Fruit fly (Drosophila melanogaster) whole organism, embryonic: ENCODE results near the gene CG13921.

ENCODE experiments used
- Ada2b ChIP-seq: fragments of 200-800 bp; sonication (Bioruptor generic); IDR thresholded peaks from 2 replicates; pipeline ENCODE4 v1.3.6; 2022; ENCODE audit warnings: missing biosample characterization, missing genetic modification characterization
- Awh ChIP-seq: fragments of 200-800 bp; sonication (Bioruptor generic); IDR thresholded peaks from 2 replicates; pipeline ENCODE4, ENCODE4 v1.3.6; 2022; ENCODE audit warnings: missing biosample characterization, missing genetic modification characterization
- CG13624 ChIP-seq: fragments of 200-800 bp; sonication (Bioruptor generic); optimal IDR thresholded peaks from 2 replicates; lab custom pipeline; 2016; ENCODE audit warnings: missing biosample characterization, missing genetic modification characterization
- CG14014 ChIP-seq: fragments of 200-800 bp; sonication (Bioruptor generic); IDR thresholded peaks from 2 replicates; pipeline ENCODE4 v1.3.6; 2022; ENCODE audit warnings: missing biosample characterization, missing genetic modification characterization
- CG15479 ChIP-seq: fragments of 200-800 bp; sonication (Bioruptor generic); optimal IDR thresholded peaks from 3 replicates; lab custom pipeline; 2019; ENCODE audit warnings: missing biosample characterization, mild to moderate bottlenecking, missing genetic modification characterization, moderate library complexity
- CG1647 ChIP-seq: fragments of 200-800 bp; sonication (Bioruptor generic); optimal IDR thresholded peaks from 3 replicates; lab custom pipeline; 2016; ENCODE audit warnings: missing biosample characterization, missing genetic modification characterization
- CG30020 ChIP-seq: fragments of 200-800 bp; optimal IDR thresholded peaks from 2 replicates; lab custom pipeline; 2019; ENCODE audit warnings: missing biosample characterization, mild to moderate bottlenecking, missing genetic modification characterization, moderate library complexity
- CG3281 ChIP-seq: fragments of 200-800 bp; sonication (Bioruptor generic); optimal IDR thresholded peaks from 3 replicates; lab custom pipeline; 2017; ENCODE audit warnings: missing biosample characterization, mild to moderate bottlenecking, missing genetic modification characterization
- CG3838 ChIP-seq: fragments of 200-800 bp; sonication (Bioruptor generic); optimal IDR thresholded peaks from 3 replicates; lab custom pipeline; 2016; ENCODE audit warnings: missing biosample characterization, missing genetic modification characterization
- CG4730 ChIP-seq: fragments of 200-800 bp; sonication (Bioruptor generic); IDR thresholded peaks from 2 replicates; pipeline ENCODE4 v1.3.6; 2022; ENCODE audit warnings: missing biosample characterization, missing genetic modification characterization
- CG9437 ChIP-seq: fragments of 200-800 bp; sonication (Bioruptor generic); optimal IDR thresholded peaks from 2 replicates; lab custom pipeline; 2018; ENCODE audit warnings: missing biosample characterization, mild to moderate bottlenecking, missing genetic modification characterization
- GATAe ChIP-seq: fragments of 200-800 bp; sonication (Bioruptor generic); conservative IDR thresholded peaks from 2 replicates; pipeline ENCODE4 v1.3.6; 2022; ENCODE audit warnings: missing biosample characterization, missing genetic modification characterization
- MESR4 ChIP-seq: fragments of 200-800 bp; sonication (Bioruptor generic); optimal IDR thresholded peaks from 2 replicates; lab custom pipeline; 2018; ENCODE audit warnings: missing biosample characterization, mild to moderate bottlenecking, missing genetic modification characterization, moderate library complexity
- Rfx ChIP-seq: fragments of 200-800 bp; sonication (Bioruptor generic); IDR thresholded peaks from 2 replicates; pipeline ENCODE4 v1.3.6; 2022; ENCODE audit warnings: missing biosample characterization, missing genetic modification characterization
- Spps ChIP-seq: fragments of 200-800 bp; sonication (Bioruptor generic); optimal IDR thresholded peaks from 2 replicates; lab custom pipeline; 2018; ENCODE audit warnings: missing biosample characterization, mild to moderate bottlenecking, missing genetic modification characterization
- Taf1 ChIP-seq: fragments of 200-800 bp; sonication (Bioruptor generic); IDR thresholded peaks from 2 replicates; pipeline ENCODE4 v1.3.6; 2022; ENCODE audit warnings: missing biosample characterization, missing genetic modification characterization
- Tbp ChIP-seq: fragments of >200 bp; optimal IDR thresholded peaks from 2 replicates; lab custom pipeline; 2018; ENCODE audit warnings: missing biosample characterization, missing genetic modification characterization
- ash1 ChIP-seq: fragments of 200-800 bp; sonication (Bioruptor generic); optimal IDR thresholded peaks from 2 replicates; lab custom pipeline; 2018; ENCODE audit warnings: missing biosample characterization, mild to moderate bottlenecking, missing genetic modification characterization
- bbx ChIP-seq: fragments of 200-800 bp; sonication (Bioruptor generic); IDR thresholded peaks from 2 replicates; pipeline ENCODE4 v1.3.6; 2022; ENCODE audit warnings: missing biosample characterization, missing genetic modification characterization; ENCODE audit not compliant: partially characterized antibody
- cad ChIP-seq: fragments of >200 bp; optimal IDR thresholded peaks from 2 replicates; lab custom pipeline; 2017; ENCODE audit warnings: missing biosample characterization, missing genetic modification characterization
- corto ChIP-seq: fragments of 200-800 bp; sonication (Bioruptor generic); optimal IDR thresholded peaks from 2 replicates; lab custom pipeline; 2016; ENCODE audit warnings: missing biosample characterization, mild to moderate bottlenecking, missing genetic modification characterization, moderate library complexity
- ewg ChIP-seq: fragments of 200-800 bp; sonication (Bioruptor generic); optimal IDR thresholded peaks from 3 replicates; lab custom pipeline; 2017; ENCODE audit warnings: mild to moderate bottlenecking, missing biosample characterization, missing genetic modification reagents, missing genetic modification characterization
- knrl ChIP-seq: fragments of 200-800 bp; sonication (Bioruptor generic); IDR thresholded peaks from 3 replicates; pipeline ENCODE4 v1.3.6; 2022; ENCODE audit warnings: missing biosample characterization, missing genetic modification characterization; ENCODE audit not compliant: partially characterized antibody
- mld ChIP-seq: fragments of 200-800 bp; sonication (Bioruptor generic); IDR thresholded peaks from 3 replicates; pipeline ENCODE4 v1.3.6; 2022; ENCODE audit warnings: missing biosample characterization, missing genetic modification characterization; ENCODE audit not compliant: partially characterized antibody
- nau ChIP-seq: fragments of 200-800 bp; sonication (Bioruptor generic); optimal IDR thresholded peaks from 3 replicates; lab custom pipeline; 2017; ENCODE audit warnings: missing biosample characterization, mild to moderate bottlenecking, missing genetic modification characterization, missing genetic modification reagents
- nerfin-2 ChIP-seq: fragments of 200-800 bp; sonication (Bioruptor generic); IDR thresholded peaks from 2 replicates; pipeline ENCODE4 v1.3.6; 2022; ENCODE audit warnings: missing biosample characterization, missing genetic modification characterization; ENCODE audit not compliant: partially characterized antibody
- prd ChIP-seq, 3 experiments: fragments of >200 bp in 2 of 3; fragments of 200-800 bp in 1 of 3; sonication (Bioruptor generic) in 1 of 3; optimal IDR thresholded peaks in 2 of 3; IDR thresholded peaks in 1 of 3; 2 replicates in 2 of 3; 3 replicates in 1 of 3; pipeline versions ENCODE4 v1.3.6 to Lab custom; 2017 to 2022; ENCODE audit warnings: missing biosample characterization in 1 of 3, missing genetic modification characterization in 1 of 3
- sc ChIP-seq, 3 experiments: fragments of >200 bp in 2 of 3; fragments of 200-800 bp in 1 of 3; sonication (Bioruptor generic) in 1 of 3; optimal IDR thresholded peaks; 2 replicates in 2 of 3; 3 replicates in 1 of 3; lab custom pipeline; 2017; ENCODE audit warnings: mild to moderate bottlenecking in 1 of 3, missing biosample characterization in 1 of 3, missing genetic modification characterization in 1 of 3, missing genetic modification reagents in 1 of 3
- sob ChIP-seq: fragments of 200-800 bp; sonication (Bioruptor generic); IDR thresholded peaks from 2 replicates; pipeline ENCODE4 v1.3.6; 2022; ENCODE audit warnings: missing biosample characterization, missing genetic modification characterization
- sug ChIP-seq: fragments of 200-800 bp; optimal IDR thresholded peaks from 2 replicates; lab custom pipeline; 2019; ENCODE audit warnings: missing biosample characterization, mild to moderate bottlenecking, missing genetic modification characterization, moderate library complexity
- unc-4 ChIP-seq: fragments of 200-800 bp; sonication (Bioruptor generic); IDR thresholded peaks from 2 replicates; pipeline ENCODE4 v1.3.6; 2022; ENCODE audit warnings: missing biosample characterization, missing genetic modification characterization; ENCODE audit not compliant: partially characterized antibody
- unpg ChIP-seq: fragments of 200-800 bp; sonication (Bioruptor generic); optimal IDR thresholded peaks from 3 replicates; lab custom pipeline; 2018; ENCODE audit warnings: missing biosample characterization, mild to moderate bottlenecking, missing genetic modification characterization, moderate library complexity
- vfl ChIP-seq: fragments of 200-800 bp; sonication (Bioruptor generic); optimal IDR thresholded peaks from 2 replicates; lab custom pipeline; 2016; ENCODE audit warnings: missing biosample characterization, missing genetic modification characterization
- zen ChIP-seq: fragments of 200-800 bp; sonication (Bioruptor generic); optimal IDR thresholded peaks from 3 replicates; lab custom pipeline; 2018; ENCODE audit warnings: missing biosample characterization, mild to moderate bottlenecking, missing genetic modification characterization, moderate library complexity
- zfh2 ChIP-seq: fragments of 200-800 bp; sonication (Bioruptor generic); optimal IDR thresholded peaks from 2 replicates; lab custom pipeline; 2016; ENCODE audit warnings: missing biosample characterization, missing genetic modification characterization

Gene CG13921

DNA sequence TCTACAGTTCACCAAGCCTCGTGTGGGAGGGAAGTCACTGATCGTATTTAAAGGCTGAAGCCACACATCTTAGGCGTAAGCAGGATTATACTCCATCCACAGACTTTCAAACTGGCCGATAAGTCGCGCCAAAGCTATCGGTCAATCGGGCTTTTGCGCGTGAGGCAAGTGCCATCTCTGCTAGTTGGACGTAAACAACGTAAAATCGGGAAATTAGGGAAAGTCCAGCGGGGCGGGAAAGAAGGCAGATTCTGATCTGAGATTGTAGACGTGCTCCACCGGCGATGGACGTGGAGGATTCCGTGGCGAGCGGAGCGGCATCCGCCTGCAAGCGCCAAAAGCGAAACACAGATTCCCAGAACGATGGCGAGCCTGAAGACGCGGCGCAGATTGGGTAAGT lies 9.4 kb downstream of the CG13921 start, which contains the start of gene CG8001 (continued):
- peak; percentile 36; the same call in 1 of the 2 replicates for TF ChIP-seq nerfin-2 (GFP tag; lab: Robert Waterston, UW)
- TF ChIP-seq cad: no peak
- no peak for TF ChIP-seq CG30020
- peak; percentile 44; the same call in 2 of the 3 replicates for TF ChIP-seq knrl (GFP tag; lab: Robert Waterston, UW)
- TF ChIP-seq Taf1 (GFP tag; lab: Robert Waterston, UW): no peak
- no peak for TF ChIP-seq sug
- TF ChIP-seq unc-4 (GFP tag; lab: Robert Waterston, UW): peak; percentile 71
- TF ChIP-seq ewg (GFP tag; lab: Kevin White, UChicago): no peak
- no peak for TF ChIP-seq sc (optimal IDR thresholded peaks at IDR 0.05; lab: Kevin White, UChicago)
- TF ChIP-seq sc (GFP tag; optimal IDR thresholded peaks at IDR 0.05; lab: Kevin White, UChicago): no peak
- peak; percentile 98 for TF ChIP-seq CG9437
- TF ChIP-seq vfl (GFP tag; lab: Kevin White, UChicago): no peak
- no peak for TF ChIP-seq CG13624 (GFP tag; lab: Kevin White, UChicago)
- no peak for TF ChIP-seq Rfx
- TF ChIP-seq Ada2b (GFP tag; lab: Robert Waterston, UW): no peak
- TF ChIP-seq CG14014 (GFP tag; lab: Robert Waterston, UW): no peak
- TF ChIP-seq bbx: peak; percentile 69
- TF ChIP-seq ash1: no peak
- no peak for TF ChIP-seq CG3281 (GFP tag; lab: Kevin White, UChicago)
- no peak for TF ChIP-seq nau
- no peak for TF ChIP-seq GATAe (GFP tag; lab: Robert Waterston, UW)
- peak; percentile 31; the same call in 1 of the 2 replicates for TF ChIP-seq sob (GFP tag; lab: Robert Waterston, UW)
- no peak for TF ChIP-seq CG1647 (GFP tag; lab: Kevin White, UChicago)
- no peak for TF ChIP-seq Awh
- TF ChIP-seq mld (GFP tag; lab: Robert Waterston, UW): peak; percentile 62; the same call in 1 of the 3 replicates
- TF ChIP-seq unpg (GFP tag; lab: Kevin White, UChicago): no peak
- no peak for TF ChIP-seq Spps (tag; lab: Kevin White, UChicago)
- no peak for TF ChIP-seq Tbp (GFP tag; lab: Kevin White, UChicago)

DNA sequence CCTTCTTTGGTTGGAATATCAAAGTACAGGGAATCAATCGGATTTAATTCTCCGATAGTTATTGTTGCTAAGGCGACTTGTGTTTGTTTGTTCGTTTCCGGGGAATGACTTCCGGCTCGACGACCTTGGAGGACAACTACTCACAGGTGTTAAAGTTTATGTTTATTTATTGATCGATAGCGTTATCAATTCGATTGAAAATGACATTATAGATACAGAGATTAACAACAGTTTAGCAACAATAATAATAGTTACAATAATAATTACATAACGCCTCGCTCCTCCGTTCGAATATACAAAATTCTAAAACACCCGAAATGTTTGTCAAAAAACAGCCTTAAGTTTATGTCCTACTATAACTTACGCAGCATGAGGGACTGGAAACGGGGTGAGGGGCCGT lies 25.0 kb downstream of the CG13921 start, which contains the start of gene Dhc62B:
Gene Dhc62B, minus strand, starts transcription at position 101 of the 400 bp plus-strand sequence.
- TF ChIP-seq corto (GFP tag; lab: Kevin White, UChicago): no peak
- no peak for TF ChIP-seq prd (optimal IDR thresholded peaks at IDR 0.05; lab: Kevin White, UChicago)
- no peak for TF ChIP-seq prd (GFP tag; IDR thresholded peaks at IDR 0.05; lab: Robert Waterston, UW)
- no peak for TF ChIP-seq CG4730 (GFP tag; lab: Robert Waterston, UW)
- no peak for TF ChIP-seq CG3838
- TF ChIP-seq zfh2: no peak
- TF ChIP-seq, all 482 proteins: peak for 0

DNA sequence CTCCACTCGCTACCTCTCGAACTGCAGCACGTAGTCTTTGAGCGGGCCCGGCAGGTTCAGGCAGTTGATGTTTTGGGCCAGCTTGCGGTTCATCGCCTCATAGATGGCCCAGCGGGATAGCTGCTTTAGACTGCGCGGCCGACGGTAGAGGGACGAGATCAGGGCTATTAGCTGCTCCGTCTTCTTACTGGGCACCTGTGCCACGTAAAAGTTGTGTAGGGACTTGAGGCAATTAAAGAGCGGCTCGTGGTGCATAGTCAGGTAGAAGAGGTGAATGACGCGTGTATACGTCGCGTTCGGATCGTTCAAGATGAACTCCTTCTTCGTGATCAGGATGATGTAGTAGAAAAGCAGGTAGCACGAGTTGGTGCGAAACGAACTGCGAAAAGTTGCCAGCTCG lies 25.9 kb downstream of the CG13921 start:
- TF ChIP-seq MESR4: no peak
- peak; percentile 72 for TF ChIP-seq zen (tag; lab: Kevin White, UChicago)
- TF ChIP-seq CG15479 (GFP tag; lab: Kevin White, UChicago): peak; percentile 84
